Worm (Caenorhabditis elegans) whole organism, L2 larva: ENCODE results near the gene srt-42.

Experiments used
- ceh-82 ChIP-seq: fragments of 150-350 bp; optimal IDR thresholded peaks from 2 replicates; lab custom pipeline; 2014; ENCODE audit warnings: missing biosample characterization, missing genetic modification characterization
- egl-27 ChIP-seq: sonication (generic microtip); optimal IDR thresholded peaks from 3 replicates; lab custom pipeline; 2017; ENCODE audit warnings: missing biosample characterization, missing genetic modification reagents, missing genetic modification characterization
- elt-3 ChIP-seq: sonication (generic microtip); optimal IDR thresholded peaks from 2 replicates; lab custom pipeline; 2017; ENCODE audit warnings: missing biosample characterization, missing genetic modification characterization
- lin-39 ChIP-seq: fragments of 150-350 bp; optimal IDR thresholded peaks from 2 replicates; lab custom pipeline; 2014; ENCODE audit warnings: missing biosample characterization, missing genetic modification reagents, missing genetic modification characterization
- lsy-2 ChIP-seq, 2 experiments: fragments of 150-350 bp in 1 of 2; sonication (generic microtip) in 1 of 2; optimal IDR thresholded peaks; 2 replicates each; lab custom pipeline; 2014 to 2017; ENCODE audit warnings: missing biosample characterization in 2 of 2, missing genetic modification characterization in 2 of 2
- mbf-1 ChIP-seq: sonication (generic microtip); optimal IDR thresholded peaks from 2 replicates; lab custom pipeline; 2017; ENCODE audit warnings: missing biosample characterization, missing genetic modification characterization
- mdl-1 ChIP-seq, 2 experiments: fragments of 150-350 bp in 1 of 2; sonication (generic microtip) in 1 of 2; optimal IDR thresholded peaks; 2 replicates each; lab custom pipeline; 2017; ENCODE audit warnings: missing biosample characterization in 2 of 2, missing genetic modification characterization in 2 of 2
- nhr-11 ChIP-seq: fragments of 150-350 bp; optimal IDR thresholded peaks from 2 replicates; lab custom pipeline; 2014; ENCODE audit warnings: missing biosample characterization, missing genetic modification characterization
- nhr-12 ChIP-seq: fragments of 150-350 bp; optimal IDR thresholded peaks from 2 replicates; lab custom pipeline; 2014; ENCODE audit warnings: missing biosample characterization, missing genetic modification characterization
- nhr-25 ChIP-seq: fragments of 150-350 bp; sonication (generic microtip); optimal IDR thresholded peaks from 3 replicates; lab custom pipeline; 2014; ENCODE audit warnings: missing biosample characterization, missing genetic modification characterization
- unc-39 ChIP-seq: fragments of 150-350 bp; optimal IDR thresholded peaks from 2 replicates; lab custom pipeline; 2014; ENCODE audit warnings: missing biosample characterization, missing genetic modification characterization
- unc-55 ChIP-seq: fragments of 150-350 bp; sonication (generic microtip); optimal IDR thresholded peaks from 3 replicates; lab custom pipeline; 2014; ENCODE audit warnings: missing biosample characterization, missing genetic modification reagents, missing genetic modification characterization
- zag-1 ChIP-seq: fragments of 150-350 bp; optimal IDR thresholded peaks from 2 replicates; lab custom pipeline; 2014; ENCODE audit warnings: missing biosample characterization, missing genetic modification characterization
- ztf-11 ChIP-seq: sonication (generic microtip); optimal IDR thresholded peaks from 2 replicates; lab custom pipeline; 2017; ENCODE audit warnings: missing biosample characterization, missing genetic modification characterization

ce11 chrV:1845977-1846376 is 38.7 kb downstream of the srt-42 start, which contains the start of gene T10B5.7:
- no peak for TF ChIP-seq nhr-12 (tag; lab: Kevin White, UChicago)
- no peak for TF ChIP-seq egl-27
- TF ChIP-seq unc-39 (tag; lab: Kevin White, UChicago), result no peak
- TF ChIP-seq nhr-11 (tag; lab: Kevin White, UChicago), result no peak
- no peak for TF ChIP-seq nhr-25 (tag; lab: Kevin White, UChicago)
- no peak for TF ChIP-seq ceh-82 (tag; lab: Kevin White, UChicago)
- TF ChIP-seq ztf-11 (tag; lab: Kevin White, UChicago), result no peak
- TF ChIP-seq zag-1 (tag; lab: Kevin White, UChicago), result no peak
- no peak for TF ChIP-seq mbf-1 (tag; lab: Kevin White, UChicago)
- no peak for TF ChIP-seq mdl-1 (tag; optimal IDR thresholded peaks at IDR 0.05; lab: Kevin White, UChicago)
- no peak for TF ChIP-seq lin-39 (tag; lab: Kevin White, UChicago)
- TF ChIP-seq unc-55 (GFP tag; lab: Kevin White, UChicago), result no peak
- no peak for TF ChIP-seq lsy-2 (tag; optimal IDR thresholded peaks at IDR 0.05; lab: Kevin White, UChicago)
- no peak for TF ChIP-seq elt-3 (tag; lab: Kevin White, UChicago)
